Fruit fly (Drosophila melanogaster): ENCODE measurements around the gene Ir94c.

The Ir94c gene

dm6 chr3R:22161613-22162409 is 42.6 kb upstream of the Ir94c start (continued):
- TF ChIP-seq CG2199 (GFP tag; IDR thresholded peaks at IDR 0.05) (0 out of 3 replicates have a peak, but pooled peaks have one; percentile 65), pros (GFP tag; optimal IDR thresholded peaks at IDR 0.05) (peak; percentile 91), nerfin-1 (tag; optimal IDR thresholded peaks at IDR 0.05) (peak; percentile 50), twi (tag; optimal IDR thresholded peaks at IDR 0.05) (no peak), dmrt11E (tag; optimal IDR thresholded peaks at IDR 0.05) (peak; percentile 30), Hand (GFP tag; optimal IDR thresholded peaks at IDR 0.05) (no peak), CG31441 (GFP tag; IDR thresholded peaks at IDR 0.05) (peak; percentile 16; the same call in 1 of the 2 replicates), CG8924 (tag; optimal IDR thresholded peaks at IDR 0.05) (peak; percentile 7), zfh1 (GFP tag; IDR thresholded peaks at IDR 0.05) (no peak), lov (optimal IDR thresholded peaks at IDR 0.05) (no peak), lov (GFP tag; IDR thresholded peaks at IDR 0.05) (no peak), mld (GFP tag; IDR thresholded peaks at IDR 0.05; ENCODE audit: partially characterized antibody) (no peak), HmgZ (tag; optimal IDR thresholded peaks at IDR 0.05) (no peak), ac (GFP tag; optimal IDR thresholded peaks at IDR 0.05) (peak; percentile 72), CG10959 (GFP tag; IDR thresholded peaks at IDR 0.05) (no peak), gcm2 (GFP tag; optimal IDR thresholded peaks at IDR 0.05) (no peak), slp2 (GFP tag; optimal IDR thresholded peaks at IDR 0.05) (no peak), usp (GFP tag; optimal IDR thresholded peaks at IDR 0.05) (no peak), Xrp1 (GFP tag; IDR thresholded peaks at IDR 0.05) (peak; percentile 50), Atf6 (GFP tag; IDR thresholded peaks at IDR 0.05) (no peak), CrebB (tag; optimal IDR thresholded peaks at IDR 0.05) (no peak), sens (GFP tag) (peak; percentile 60), chm (GFP tag; IDR thresholded peaks at IDR 0.05) (peak; percentile 25; the same call in 1 of the 2 replicates), Hr51 (GFP tag; optimal IDR thresholded peaks at IDR 0.05) (no peak), schlank (tag; optimal IDR thresholded peaks at IDR 0.05) (no peak), nmo (GFP tag; optimal IDR thresholded peaks at IDR 0.05) (no peak)

DNA sequence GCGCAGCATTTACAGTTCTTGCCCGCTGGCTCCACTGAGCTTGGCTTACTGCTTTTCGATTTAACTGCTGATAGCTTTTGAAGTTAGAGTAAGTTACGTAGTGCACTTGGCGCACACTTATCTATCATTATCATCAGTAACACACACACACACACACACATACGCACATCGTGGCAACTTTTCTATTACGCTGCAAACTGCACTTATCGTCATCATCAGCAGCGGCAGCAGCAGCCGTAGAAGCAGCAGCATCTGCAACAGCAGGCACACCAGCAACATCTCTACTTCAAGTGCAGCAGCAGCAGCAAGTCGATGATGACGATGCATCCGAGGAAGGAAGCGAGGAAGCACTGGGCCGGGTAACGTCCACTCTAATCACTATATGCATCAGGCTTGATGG is 39.4 kb upstream of the Ir94c start:
- TF ChIP-seq NFAT (GFP tag; IDR thresholded peaks at IDR 0.05) (no peak), Ets65A (GFP tag) (peak; percentile 52), CG12155 (GFP tag; optimal IDR thresholded peaks at IDR 0.05) (no peak), dpn (GFP tag; optimal IDR thresholded peaks at IDR 0.05) (no peak)

dm6 chr3R:22158243-22158642 is 39.0 kb upstream of the Ir94c start:
- no peak for TF ChIP-seq exex (tag; optimal IDR thresholded peaks at IDR 0.05)
- no peak for TF ChIP-seq CG1529 (GFP tag; optimal IDR thresholded peaks at IDR 0.05)
- peak in 1 of 2 experiments; percentile 13 for TF ChIP-seq bsh (GFP tag; optimal IDR thresholded peaks at IDR 0.05)
- no peak for TF ChIP-seq CG3163 (GFP tag; optimal IDR thresholded peaks at IDR 0.05)

dm6 chr3R:22153693-22154092 is 34.4 kb upstream of the Ir94c start:
- TF ChIP-seq z (GFP tag; IDR thresholded peaks at IDR 0.05) = peak; percentile 69; the same call in 1 of the 3 replicates
- TF ChIP-seq chm (GFP tag; IDR thresholded peaks at IDR 0.05) = peak; percentile 57
- peak; percentile 39 for TF ChIP-seq gsb-n (tag; optimal IDR thresholded peaks at IDR 0.05)
- TF ChIP-seq gt (GFP tag; IDR thresholded peaks at IDR 0.05) = no peak

Data from whole organism, embryonic.